Fruit fly (Drosophila melanogaster): ENCODE data around the gene ttm2.

The ttm2 gene

DNA sequence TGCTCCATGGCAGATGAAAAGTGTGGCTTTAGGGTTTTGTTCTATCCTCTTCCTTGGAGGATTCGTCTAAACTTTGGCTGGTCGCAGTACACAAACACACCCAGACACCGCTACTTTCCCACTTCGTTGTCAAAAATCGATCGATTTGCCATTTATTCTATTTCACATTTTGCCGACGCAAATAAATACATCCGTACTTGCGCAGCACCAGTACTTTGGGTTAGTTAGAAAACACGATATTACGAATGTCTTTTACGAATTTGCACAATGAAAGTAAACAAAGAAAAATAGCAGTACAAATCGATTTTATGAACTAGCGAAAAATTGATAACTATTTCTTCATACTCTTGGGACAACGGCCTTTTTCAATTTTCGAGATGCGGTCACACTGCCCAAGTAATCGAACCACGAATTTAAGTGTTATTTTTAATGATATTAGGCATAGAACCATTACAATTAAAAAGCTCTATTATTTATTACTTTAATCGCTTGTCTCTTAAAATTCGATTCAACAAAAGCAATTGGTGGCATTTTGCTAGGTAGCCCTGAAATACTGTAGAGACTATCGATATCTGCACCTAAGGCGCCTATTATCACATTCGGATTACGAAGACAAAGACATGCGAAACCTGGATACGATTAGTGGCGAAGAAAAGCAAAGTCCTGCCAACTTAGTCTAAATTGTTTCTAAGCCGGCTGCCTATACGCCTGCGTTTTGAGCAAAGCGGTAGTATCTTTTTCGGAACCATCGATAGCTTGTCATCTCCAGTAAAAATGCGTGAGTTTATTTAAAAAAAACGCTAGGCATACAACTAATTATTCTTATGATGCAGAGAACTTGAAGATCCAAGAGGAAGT, 17.1 kb upstream of the ttm2 start, which contains the start of the genes DIP2 and wac (continued):
- TF ChIP-seq pzg (GFP tag; optimal IDR thresholded peaks at IDR 0.05): peak; percentile 93
- TF ChIP-seq crp (GFP tag; optimal IDR thresholded peaks at IDR 0.05): peak in 1 of 2 experiments; percentile 24
- peak; percentile 88 for TF ChIP-seq ewg (GFP tag; optimal IDR thresholded peaks at IDR 0.05)
- peak in 1 of 2 experiments; percentile 51 for TF ChIP-seq bsh (GFP tag; optimal IDR thresholded peaks at IDR 0.05)
- peak; percentile 53 for TF ChIP-seq CG17385 (GFP tag; optimal IDR thresholded peaks at IDR 0.05)
- peak; percentile 88 for TF ChIP-seq CG6791 (GFP tag; IDR thresholded peaks at IDR 0.05; ENCODE audit: partially characterized antibody)
- TF ChIP-seq dati (GFP tag; IDR thresholded peaks at IDR 0.05): no peak
- TF ChIP-seq CG8290 (GFP tag; optimal IDR thresholded peaks at IDR 0.05): peak; percentile 60
- peak; percentile 27 to 90 for TF ChIP-seq CG8290 (tag; optimal IDR thresholded peaks at IDR 0.05)
- TF ChIP-seq tna (GFP tag; IDR thresholded peaks at IDR 0.05; ENCODE audit: partially characterized antibody): peak; percentile 86
- no peak for TF ChIP-seq nom (GFP tag; optimal IDR thresholded peaks at IDR 0.05)
- peak; percentile 72 to 90 for TF ChIP-seq dpn (GFP tag; optimal IDR thresholded peaks at IDR 0.05)
- TF ChIP-seq Myb (GFP tag; optimal IDR thresholded peaks at IDR 0.05): peak; percentile 81
- TF ChIP-seq Tbp (GFP tag; optimal IDR thresholded peaks at IDR 0.05): no peak
- TF ChIP-seq CG16815 (GFP tag; optimal IDR thresholded peaks at IDR 0.05): peak; percentile 29
- TF ChIP-seq CG12236 (GFP tag; optimal IDR thresholded peaks at IDR 0.05): peak; percentile 45
- TF ChIP-seq lilli (GFP tag; optimal IDR thresholded peaks at IDR 0.05): peak; percentile 93
- TF ChIP-seq CG8478 (optimal IDR thresholded peaks at IDR 0.05): no peak
- peak; percentile 90 for TF ChIP-seq bbx (GFP tag; IDR thresholded peaks at IDR 0.05; ENCODE audit: partially characterized antibody)
- TF ChIP-seq p53 (GFP tag; optimal IDR thresholded peaks at IDR 0.05): peak; percentile 76
- no peak for TF ChIP-seq hth (optimal IDR thresholded peaks at IDR 0.05)
- TF ChIP-seq Gug (GFP tag; IDR thresholded peaks at IDR 0.05): peak; percentile 93
- TF ChIP-seq Rfx (GFP tag; IDR thresholded peaks at IDR 0.05): peak; percentile 92
- peak; percentile 40; the same call in 1 of the 2 replicates for TF ChIP-seq Drgx (GFP tag; IDR thresholded peaks at IDR 0.05)
- TF ChIP-seq CG14710 (tag; optimal IDR thresholded peaks at IDR 0.05): peak; percentile 89
- peak; percentile 49 for TF ChIP-seq CG5953 (GFP tag; IDR thresholded peaks at IDR 0.05)
- peak; percentile 81 for TF ChIP-seq CG7786 (GFP tag; optimal IDR thresholded peaks at IDR 0.05)
- peak; percentile 49 for TF ChIP-seq kay (GFP tag; optimal IDR thresholded peaks at IDR 0.05)
- TF ChIP-seq MESR4 (GFP tag; optimal IDR thresholded peaks at IDR 0.05): peak; percentile 51
- TF ChIP-seq TFAM (GFP tag; optimal IDR thresholded peaks at IDR 0.05): no peak
- TF ChIP-seq Spps (tag; optimal IDR thresholded peaks at IDR 0.05): peak; percentile 13
- no peak for TF ChIP-seq ro (GFP tag; IDR thresholded peaks at IDR 0.05)
- no peak for TF ChIP-seq Poxn (GFP tag; IDR thresholded peaks at IDR 0.05)
- TF ChIP-seq wdn (GFP tag; IDR thresholded peaks at IDR 0.05): peak; percentile 61
- TF ChIP-seq CG10366 (GFP tag; IDR thresholded peaks at IDR 0.05): peak; percentile 57; the same call in 1 of the 2 replicates
- TF ChIP-seq ranshi (GFP tag; IDR thresholded peaks at IDR 0.05): 0 out of 2 replicates have a peak, but pooled peaks have one; percentile 74
- no peak for TF ChIP-seq Abd-B (GFP tag; optimal IDR thresholded peaks at IDR 0.05)
- peak; percentile 55 for TF ChIP-seq unpg (GFP tag; optimal IDR thresholded peaks at IDR 0.05)
- TF ChIP-seq chm (GFP tag; IDR thresholded peaks at IDR 0.05): peak; percentile 83
- TF ChIP-seq CG9215 (GFP tag; IDR thresholded peaks at IDR 0.05): no peak
- no peak for TF ChIP-seq danr (GFP tag; IDR thresholded peaks at IDR 0.05)
- TF ChIP-seq CG6683 (GFP tag; optimal IDR thresholded peaks at IDR 0.05): peak; percentile 6
- peak; percentile 62 for TF ChIP-seq CG14441 (GFP tag; IDR thresholded peaks at IDR 0.05)
- TF ChIP-seq repo (GFP tag; optimal IDR thresholded peaks at IDR 0.05): peak; percentile 33
- peak; percentile 88 for TF ChIP-seq E2f2 (GFP tag; IDR thresholded peaks at IDR 0.05)
- TF ChIP-seq Atf3 (GFP tag; optimal IDR thresholded peaks at IDR 0.05): peak; percentile 84
- peak; percentile 66 for TF ChIP-seq CG4820 (GFP tag; optimal IDR thresholded peaks at IDR 0.05)
- TF ChIP-seq Hmx (GFP tag; optimal IDR thresholded peaks at IDR 0.05): no peak
- peak; percentile 65 for TF ChIP-seq Fer3 (tag; optimal IDR thresholded peaks at IDR 0.05)
- TF ChIP-seq ems (GFP tag; optimal IDR thresholded peaks at IDR 0.05): peak; percentile 82
